Worm (Caenorhabditis elegans) whole organism, late embryonic: Measurements from ENCODE around the gene srsx-11.

Source experiments
- K02D7.2 ChIP-seq: sonication (generic microtip); optimal IDR thresholded peaks from 2 replicates; lab custom pipeline; 2017; ENCODE audit warnings: mild to moderate bottlenecking, missing genetic modification characterization, missing compliant biosample characterization
- K09A11.1 ChIP-seq: sonication (generic microtip); optimal IDR thresholded peaks from 2 replicates; lab custom pipeline; 2017; ENCODE audit warnings: antibody characterized with exemption, mild to moderate bottlenecking, missing genetic modification characterization, missing compliant biosample characterization; ENCODE audit not compliant: insufficient read depth
- ama-1 ChIP-seq: fragments of 150-350 bp; optimal IDR thresholded peaks from 2 replicates; lab custom pipeline; 2014
- ceh-14 ChIP-seq: sonication (generic microtip); optimal IDR thresholded peaks from 2 replicates; lab custom pipeline; 2016; ENCODE audit warnings: missing genotype, missing genetic modification characterization, missing compliant biosample characterization
- ceh-19 ChIP-seq: fragments of 200-800 bp; sonication (Bioruptor generic); optimal IDR thresholded peaks from 2 replicates; lab custom pipeline; 2018; ENCODE audit warnings: mild to moderate bottlenecking, missing genetic modification characterization, missing compliant biosample characterization
- ceh-24 ChIP-seq: sonication (generic microtip); optimal IDR thresholded peaks from 2 replicates; lab custom pipeline; 2016; ENCODE audit warnings: mild to moderate bottlenecking, missing genetic modification characterization, missing compliant biosample characterization
- ceh-30 ChIP-seq: fragments of 150-350 bp; optimal IDR thresholded peaks from 2 replicates; lab custom pipeline; 2014; ENCODE audit warnings: missing biosample characterization, missing genetic modification characterization
- ceh-45 ChIP-seq: fragments of 200-800 bp; sonication (Bioruptor generic); IDR thresholded peaks from 2 replicates; pipeline ENCODE4 v1.3.6; 2022; ENCODE audit warnings: missing genetic modification reagents, missing genetic modification characterization, missing compliant biosample characterization
- ceh-48 ChIP-seq: sonication (generic microtip); optimal IDR thresholded peaks from 2 replicates; lab custom pipeline; 2016; ENCODE audit warnings: missing genetic modification characterization, inconsistent platforms, missing compliant biosample characterization
- ceh-9 ChIP-seq: sonication (generic microtip); optimal IDR thresholded peaks from 2 replicates; lab custom pipeline; 2016; ENCODE audit warnings: mild to moderate bottlenecking, missing genetic modification characterization, inconsistent platforms, missing compliant biosample characterization
- che-1 ChIP-seq: sonication (generic microtip); optimal IDR thresholded peaks from 2 replicates; lab custom pipeline; 2016; ENCODE audit warnings: mild to moderate bottlenecking, missing genetic modification characterization, missing compliant biosample characterization
- dmd-4 ChIP-seq: sonication (generic microtip); optimal IDR thresholded peaks from 2 replicates; lab custom pipeline; 2016; ENCODE audit warnings: borderline replicate concordance, missing genetic modification characterization, missing compliant biosample characterization
- elt-2 ChIP-seq: sonication (generic microtip); optimal IDR thresholded peaks from 2 replicates; lab custom pipeline; 2016; ENCODE audit warnings: missing genetic modification reagents, missing genetic modification characterization, missing compliant biosample characterization
- elt-4 ChIP-seq: sonication (generic microtip); optimal IDR thresholded peaks from 2 replicates; lab custom pipeline; 2016; ENCODE audit warnings: missing genetic modification characterization, missing compliant biosample characterization
- ets-4 ChIP-seq: sonication (generic microtip); optimal IDR thresholded peaks from 2 replicates; lab custom pipeline; 2016; ENCODE audit warnings: missing genetic modification characterization, missing compliant biosample characterization
- fax-1 ChIP-seq: sonication (generic microtip); optimal IDR thresholded peaks from 2 replicates; lab custom pipeline; 2016; ENCODE audit warnings: missing genotype, missing genetic modification characterization, missing compliant biosample characterization
- fkh-10 ChIP-seq: fragments of 150-350 bp; optimal IDR thresholded peaks from 2 replicates; lab custom pipeline; 2014; ENCODE audit warnings: missing biosample characterization, missing genetic modification reagents, missing genetic modification characterization
- fkh-6 ChIP-seq: sonication (generic microtip); optimal IDR thresholded peaks from 2 replicates; lab custom pipeline; 2016; ENCODE audit warnings: missing genetic modification characterization, missing compliant biosample characterization
- gmeb-2 ChIP-seq: sonication (generic microtip); optimal IDR thresholded peaks from 2 replicates; lab custom pipeline; 2016; ENCODE audit warnings: missing genetic modification characterization, inconsistent platforms, missing compliant biosample characterization
- hlh-13 ChIP-seq: fragments of 200-800 bp; sonication (Bioruptor generic); optimal IDR thresholded peaks from 2 replicates; lab custom pipeline; 2018; ENCODE audit warnings: mild to moderate bottlenecking, missing genetic modification characterization, missing compliant biosample characterization
- hlh-30 ChIP-seq: sonication (generic microtip); optimal IDR thresholded peaks from 2 replicates; lab custom pipeline; 2017; ENCODE audit warnings: antibody characterized with exemption, missing genetic modification characterization, missing compliant biosample characterization; ENCODE audit not compliant: insufficient read depth
- hlh-6 ChIP-seq: sonication (generic microtip); optimal IDR thresholded peaks from 2 replicates; lab custom pipeline; 2016; ENCODE audit warnings: missing genotype, missing genetic modification characterization, missing compliant biosample characterization
- hlh-8 ChIP-seq: sonication (generic microtip); optimal IDR thresholded peaks from 2 replicates; lab custom pipeline; 2016; ENCODE audit warnings: missing genotype, missing genetic modification characterization, missing compliant biosample characterization
- lim-6 ChIP-seq: sonication (generic microtip); optimal IDR thresholded peaks from 2 replicates; lab custom pipeline; 2016; ENCODE audit warnings: missing genetic modification characterization, missing compliant biosample characterization
- lin-11 ChIP-seq: fragments of 200-800 bp; sonication (Bioruptor generic); optimal IDR thresholded peaks from 2 replicates; lab custom pipeline; 2018; ENCODE audit warnings: mild to moderate bottlenecking, missing genetic modification characterization, missing compliant biosample characterization
- mec-3 ChIP-seq: sonication (generic microtip); optimal IDR thresholded peaks from 2 replicates; lab custom pipeline; 2016; ENCODE audit warnings: borderline replicate concordance, missing genetic modification characterization, missing compliant biosample characterization
- nfya-1 ChIP-seq: sonication (generic microtip); optimal IDR thresholded peaks from 2 replicates; lab custom pipeline; 2017; ENCODE audit warnings: missing genetic modification characterization, mild to moderate bottlenecking, missing compliant biosample characterization, antibody characterized with exemption, moderate library complexity
- nhr-11 ChIP-seq: fragments of 150-350 bp; optimal IDR thresholded peaks from 2 replicates; lab custom pipeline; 2014; ENCODE audit warnings: missing biosample characterization, missing genetic modification characterization
- pat-9 ChIP-seq: fragments of 200-800 bp; sonication (Bioruptor generic); optimal IDR thresholded peaks from 2 replicates; lab custom pipeline; 2018; ENCODE audit warnings: mild to moderate bottlenecking, missing genetic modification characterization, moderate library complexity, missing compliant biosample characterization
- pax-1 ChIP-seq: fragments of 150-350 bp; optimal IDR thresholded peaks from 2 replicates; lab custom pipeline; 2014; ENCODE audit warnings: missing biosample characterization, missing genetic modification characterization
- pha-2 ChIP-seq: sonication (generic microtip); optimal IDR thresholded peaks from 2 replicates; lab custom pipeline; 2017; ENCODE audit warnings: mild to moderate bottlenecking, missing genetic modification characterization, missing compliant biosample characterization
- pqm-1 ChIP-seq: sonication (generic microtip); optimal IDR thresholded peaks from 2 replicates; lab custom pipeline; 2016; ENCODE audit warnings: missing genetic modification characterization, missing compliant biosample characterization
- ref-2 ChIP-seq: sonication (generic microtip); optimal IDR thresholded peaks from 2 replicates; lab custom pipeline; 2016; ENCODE audit warnings: missing genetic modification characterization, missing compliant biosample characterization
- sox-2 ChIP-seq: fragments of 200-800 bp; sonication (Bioruptor generic); IDR thresholded peaks from 2 replicates; pipeline ENCODE4 v1.3.6; 2022; ENCODE audit warnings: missing genetic modification reagents, missing genetic modification characterization, missing compliant biosample characterization
- unc-3 ChIP-seq, 2 experiments: fragments of 200-800 bp in 1 of 2; sonication (Bioruptor generic) in 1 of 2; sonication (generic microtip) in 1 of 2; conservative IDR thresholded peaks in 1 of 2; optimal IDR thresholded peaks in 1 of 2; 2 replicates each; pipeline versions ENCODE4 v1.3.6 to Lab custom; 2016 to 2022; ENCODE audit warnings: missing compliant biosample characterization in 2 of 2, missing genetic modification characterization in 2 of 2, missing genetic modification reagents in 1 of 2
- unc-42 ChIP-seq: sonication (generic microtip); optimal IDR thresholded peaks from 2 replicates; lab custom pipeline; 2016; ENCODE audit warnings: missing genotype, missing genetic modification characterization, missing compliant biosample characterization
- unc-55 ChIP-seq: sonication (generic microtip); optimal IDR thresholded peaks from 2 replicates; lab custom pipeline; 2017; ENCODE audit warnings: missing biosample characterization, missing genetic modification reagents, missing genetic modification characterization
- unc-86 ChIP-seq: sonication (generic microtip); optimal IDR thresholded peaks from 2 replicates; lab custom pipeline; 2016; ENCODE audit warnings: missing genetic modification characterization, missing compliant biosample characterization
- zip-5 ChIP-seq: sonication (generic microtip); optimal IDR thresholded peaks from 2 replicates; lab custom pipeline; 2016; ENCODE audit warnings: missing genetic modification characterization, missing compliant biosample characterization

srsx-11 gene

ce11 chrV:5000406-5000805 is 21.4 kb upstream of the srsx-11 start, which contains the start of gene ugt-7:
TSS of gene ugt-7 (minus strand) at chrV:5000566.
- TF ChIP-seq lim-6 (tag; lab: Kevin White, UChicago), result no peak
- peak; percentile 11 for TF ChIP-seq elt-2 (tag; lab: Kevin White, UChicago)
- no peak for TF ChIP-seq ceh-24 (tag; lab: Kevin White, UChicago)
- TF ChIP-seq lin-11, result no peak
- TF ChIP-seq ref-2 (tag; lab: Kevin White, UChicago), result no peak
- no peak for TF ChIP-seq ama-1
- no peak for TF ChIP-seq ceh-48 (tag; lab: Kevin White, UChicago)
- TF ChIP-seq fkh-10 (GFP tag; lab: Kevin White, UChicago), result no peak

DNA sequence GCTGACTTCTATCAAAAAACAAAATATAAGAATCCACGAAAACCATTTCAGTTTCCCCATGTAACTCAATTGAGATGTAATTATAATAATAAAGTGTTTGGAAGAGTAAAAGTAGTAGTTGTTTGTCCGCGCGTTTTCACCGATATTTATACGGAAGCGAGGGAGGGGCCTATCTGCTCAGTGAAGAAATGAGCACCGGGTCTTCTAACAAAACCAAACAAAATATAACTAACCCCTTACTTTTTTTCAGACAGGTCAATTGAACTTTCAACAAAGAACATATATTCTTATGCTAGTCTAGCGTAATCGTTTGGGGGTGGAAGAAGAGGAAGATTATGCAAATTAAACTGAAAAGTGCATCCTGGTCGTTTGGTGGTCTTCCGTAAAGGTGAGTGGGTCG is 16.2 kb upstream of the srsx-11 start, which contains the start of gene ncx-9:
Gene ncx-9 (minus strand): TSS at position 101 of the 400 bp plus-strand sequence.
- no peak for TF ChIP-seq unc-42
- TF ChIP-seq ceh-30 (tag; lab: Kevin White, UChicago), result no peak
- no peak for TF ChIP-seq nfya-1 (tag; lab: Kevin White, UChicago)
- no peak for TF ChIP-seq lim-6 (tag; lab: Kevin White, UChicago)
- TF ChIP-seq nhr-11, result no peak
- TF ChIP-seq hlh-30 (tag; lab: Kevin White, UChicago), result no peak
- TF ChIP-seq K02D7.2 (tag; lab: Kevin White, UChicago), result no peak
- TF ChIP-seq pqm-1 (tag; lab: Kevin White, UChicago), result no peak
- no peak for TF ChIP-seq ceh-19
- no peak for TF ChIP-seq K09A11.1 (tag; lab: Kevin White, UChicago)
- no peak for TF ChIP-seq ets-4 (tag; lab: Kevin White, UChicago)
- no peak for TF ChIP-seq pha-2 (tag; lab: Kevin White, UChicago)

- TF ChIP-seq ceh-48 (tag; lab: Kevin White, UChicago) (no peak), ceh-45 (GFP tag; lab: Robert Waterston, UW) (no peak), pat-9 (tag; lab: Kevin White, UChicago) (no peak), mec-3 (tag; lab: Kevin White, UChicago) (no peak), unc-55 (GFP tag; lab: Kevin White, UChicago) (no peak), lin-11 (no peak), che-1 (tag; lab: Kevin White, UChicago) (no peak), hlh-13 (GFP tag; lab: Kevin White, UChicago) (no peak), sox-2 (no peak), fkh-6 (tag; lab: Kevin White, UChicago) (no peak), hlh-6 (tag; lab: Kevin White, UChicago) (no peak), unc-86 (tag; lab: Kevin White, UChicago) (no peak), hlh-8 (no peak), ceh-19 (no peak), ceh-9 (tag; lab: Kevin White, UChicago) (no peak), dmd-4 (tag; lab: Kevin White, UChicago) (no peak)
Observed at ce11 chrV:4987097-4987496, 8.1 kb upstream of the srsx-11 start, which contains the start of gene ncx-8. TSS of gene ncx-8 (minus strand) at chrV:4987197.

DNA sequence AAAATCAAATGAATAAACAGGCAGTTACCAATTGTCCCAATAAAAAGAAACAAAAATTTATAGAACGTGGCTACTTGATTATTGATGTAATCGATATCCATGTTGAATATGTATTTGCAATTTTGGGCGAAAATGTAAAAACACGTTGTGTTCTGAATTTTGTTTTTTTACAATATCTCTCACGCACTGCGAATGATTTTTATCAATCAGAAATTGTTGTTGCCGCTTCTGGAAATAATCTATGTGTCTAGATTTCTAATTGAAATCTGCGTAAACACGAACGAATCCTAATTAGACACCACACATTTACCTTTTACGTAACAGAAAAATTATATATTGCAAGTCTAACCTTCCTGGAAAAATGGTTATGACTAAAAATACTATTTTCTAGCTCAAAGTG is 4.1 kb upstream of the srsx-11 start, which contains the start of gene srsx-13:
Gene srsx-13 (minus strand): TSS at position 101 of the 400 bp plus-strand sequence.
- TF ChIP-seq unc-3 (GFP tag; conservative IDR thresholded peaks at IDR 0.05; lab: Robert Waterston, UW), result no peak
- no peak for TF ChIP-seq unc-3 (tag; optimal IDR thresholded peaks at IDR 0.05; lab: Kevin White, UChicago)
- TF ChIP-seq pqm-1 (tag; lab: Kevin White, UChicago), result no peak
- no peak for TF ChIP-seq fax-1 (tag; lab: Kevin White, UChicago)
- TF ChIP-seq ets-4 (tag; lab: Kevin White, UChicago), result no peak
- no peak for TF ChIP-seq pax-1 (tag; lab: Kevin White, UChicago)
- TF ChIP-seq ceh-14 (tag; lab: Kevin White, UChicago), result no peak
- no peak for TF ChIP-seq ref-2 (tag; lab: Kevin White, UChicago)
- no peak for TF ChIP-seq zip-5 (tag; lab: Kevin White, UChicago)
- no peak for TF ChIP-seq elt-4
- no peak for TF ChIP-seq pat-9 (tag; lab: Kevin White, UChicago)
- no peak for TF ChIP-seq unc-86 (tag; lab: Kevin White, UChicago)
- no peak for TF ChIP-seq pha-2 (tag; lab: Kevin White, UChicago)
- no peak for TF ChIP-seq ceh-45 (GFP tag; lab: Robert Waterston, UW)
- no peak for TF ChIP-seq gmeb-2 (tag; lab: Kevin White, UChicago)
- no peak for TF ChIP-seq nhr-11
- TF ChIP-seq elt-2 (tag; lab: Kevin White, UChicago), result no peak
- TF ChIP-seq, all 69 proteins: peak for 0
